Worm (Caenorhabditis elegans): ENCODE data around the gene sre-28.

sre-28 gene

DNA sequence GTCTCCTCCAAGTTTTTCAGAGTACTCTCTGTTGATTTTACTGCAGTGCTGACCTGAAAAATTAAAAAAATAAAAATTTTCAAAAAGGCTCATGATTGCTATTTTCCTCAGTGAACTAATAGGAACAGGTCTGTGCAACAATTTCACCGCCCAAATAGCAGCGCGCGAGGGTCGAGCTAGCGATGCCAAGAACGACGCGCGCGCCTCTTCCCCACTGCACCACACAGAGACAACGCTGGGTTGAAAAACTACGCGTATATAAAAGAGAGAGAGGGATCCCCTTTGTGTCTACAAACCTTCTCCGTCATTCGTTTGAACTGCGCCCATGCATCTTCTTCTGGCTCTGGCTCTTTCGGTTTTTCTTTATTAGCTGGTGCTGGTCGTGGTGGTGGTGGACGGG is 25.9 kb downstream of the sre-28 start:
- no peak for TF ChIP-seq nhr-237 (tag; optimal IDR thresholded peaks at IDR 0.05)
- peak; percentile 80 for TF ChIP-seq sma-9 (GFP tag; optimal IDR thresholded peaks at IDR 0.05)
- TF ChIP-seq sma-9 (tag; optimal IDR thresholded peaks at IDR 0.05), result no peak
- TF ChIP-seq unc-62 (GFP tag; optimal IDR thresholded peaks at IDR 0.05), result no peak
- TF ChIP-seq fos-1 (tag; optimal IDR thresholded peaks at IDR 0.05), result peak; percentile 32
- TF ChIP-seq gmeb-1 (tag; optimal IDR thresholded peaks at IDR 0.05), result no peak
- no peak for TF ChIP-seq nhr-23 (tag; optimal IDR thresholded peaks at IDR 0.05)
- TF ChIP-seq sem-4 (tag; optimal IDR thresholded peaks at IDR 0.05), result peak; percentile 6
- TF ChIP-seq egl-27 (tag; optimal IDR thresholded peaks at IDR 0.05), result peak; percentile 40
- no peak for TF ChIP-seq peb-1 (tag; optimal IDR thresholded peaks at IDR 0.05)
- TF ChIP-seq aly-2 (tag; optimal IDR thresholded peaks at IDR 0.05), result no peak
- no peak for TF ChIP-seq nhr-12 (tag; optimal IDR thresholded peaks at IDR 0.05)
- peak; percentile 51 for TF ChIP-seq sma-3 (GFP tag; optimal IDR thresholded peaks at IDR 0.05)
- peak; percentile 75 for TF ChIP-seq mab-5 (tag; optimal IDR thresholded peaks at IDR 0.05)
- no peak for TF ChIP-seq unc-39 (tag; optimal IDR thresholded peaks at IDR 0.05)
- no peak for TF ChIP-seq elt-3 (tag; optimal IDR thresholded peaks at IDR 0.05)
- TF ChIP-seq nhr-21 (tag; optimal IDR thresholded peaks at IDR 0.05), result peak; percentile 25
- TF ChIP-seq nhr-10 (tag; optimal IDR thresholded peaks at IDR 0.05), result no peak
- TF ChIP-seq ama-1 (optimal IDR thresholded peaks at IDR 0.05), result no peak
- peak; percentile 81 for TF ChIP-seq nhr-129 (tag; optimal IDR thresholded peaks at IDR 0.05)
- TF ChIP-seq lin-11 (tag; optimal IDR thresholded peaks at IDR 0.05), result peak; percentile 34
- TF ChIP-seq mbf-1 (tag; optimal IDR thresholded peaks at IDR 0.05), result no peak
- peak; percentile 41 for TF ChIP-seq C34F6.9 (tag; optimal IDR thresholded peaks at IDR 0.05)
- peak; percentile 55 to 58 for TF ChIP-seq lsy-2 (tag; optimal IDR thresholded peaks at IDR 0.05)
- no peak for TF ChIP-seq lin-39 (tag; optimal IDR thresholded peaks at IDR 0.05)
- TF ChIP-seq crh-2 (tag; optimal IDR thresholded peaks at IDR 0.05), result peak; percentile 61
- TF ChIP-seq nhr-25 (tag; optimal IDR thresholded peaks at IDR 0.05), result no peak
- TF ChIP-seq alr-1 (tag; optimal IDR thresholded peaks at IDR 0.05), result no peak
- no peak for TF ChIP-seq blmp-1 (tag; optimal IDR thresholded peaks at IDR 0.05; ENCODE audit: insufficient read depth)
- TF ChIP-seq elt-1 (tag; optimal IDR thresholded peaks at IDR 0.05), result no peak
- TF ChIP-seq ztf-1 (GFP tag; conservative IDR thresholded peaks at IDR 0.05), result no peak
- peak; percentile 24 for TF ChIP-seq ztf-11 (tag; optimal IDR thresholded peaks at IDR 0.05)
- TF ChIP-seq unc-55 (GFP tag; optimal IDR thresholded peaks at IDR 0.05), result peak; percentile 83
- TF ChIP-seq ceh-16 (tag; optimal IDR thresholded peaks at IDR 0.05), result peak; percentile 12
- TF ChIP-seq mdl-1 (tag; optimal IDR thresholded peaks at IDR 0.05), result peak in 1 of 2 experiments; percentile 10
- peak; percentile 40 for TF ChIP-seq ztf-4 (tag; optimal IDR thresholded peaks at IDR 0.05)
- peak; percentile 28 for TF ChIP-seq nhr-6 (tag; optimal IDR thresholded peaks at IDR 0.05)
- peak; percentile 52 for TF ChIP-seq zag-1 (tag; optimal IDR thresholded peaks at IDR 0.05)
- TF ChIP-seq nhr-77 (tag; optimal IDR thresholded peaks at IDR 0.05), result no peak
- TF ChIP-seq Y55F3AM.14 (GFP tag; optimal IDR thresholded peaks at IDR 0.05), result peak; percentile 53
- peak; percentile 72 for TF ChIP-seq lin-13 (GFP tag; optimal IDR thresholded peaks at IDR 0.05)
- no peak for TF ChIP-seq R02D3.7 (tag; optimal IDR thresholded peaks at IDR 0.05)
- TF ChIP-seq ZK546.5 (tag; optimal IDR thresholded peaks at IDR 0.05), result no peak
- peak; percentile 38 for TF ChIP-seq nhr-11 (tag; optimal IDR thresholded peaks at IDR 0.05)
- TF ChIP-seq skn-1 (tag; optimal IDR thresholded peaks at IDR 0.05), result no peak
- peak; percentile 30 for TF ChIP-seq snpc-4 (tag; optimal IDR thresholded peaks at IDR 0.05)
- TF ChIP-seq dmd-4 (tag; optimal IDR thresholded peaks at IDR 0.05), result no peak
- peak; percentile 77 for TF ChIP-seq F13H6.1 (tag; optimal IDR thresholded peaks at IDR 0.05)
- TF ChIP-seq ceh-82 (tag; optimal IDR thresholded peaks at IDR 0.05), result no peak
